Fruit fly (Drosophila melanogaster) Kc167 (cell line): ENCODE results near the gene CG12535.

Experiments used
- Myc ChIP-seq: fragments of >200 bp; optimal IDR thresholded peaks from 2 replicates; lab custom pipeline; 2017; ENCODE audit warnings: missing external identifiers
- Sin3A ChIP-seq: fragments of >200 bp; optimal IDR thresholded peaks from 2 replicates; lab custom pipeline; 2018; ENCODE audit warnings: missing external identifiers
- h ChIP-seq: fragments of >200 bp; optimal IDR thresholded peaks from 3 replicates; lab custom pipeline; 2018; ENCODE audit warnings: missing external identifiers

dm6 chrX:3465551-3465950 is 16.8 kb upstream of the CG12535 start:
- TF ChIP-seq Sin3A (lab: Kevin White, UChicago) (no peak), h (lab: Kevin White, UChicago) (no peak), Myc (no peak)
